Worm (Caenorhabditis elegans): ENCODE measurements around the gene Y54F10BM.6.

The Y54F10BM.6 gene

ce11 chrIII:2281975-2282957 is 19.2 kb downstream of the Y54F10BM.6 start, which contains the start of gene Y54F10BM.3:
TSS of gene Y54F10BM.3 (plus strand) at chrIII:2282025.
- TF ChIP-seq R02D3.7 (tag; optimal IDR thresholded peaks at IDR 0.05): no peak
- peak; percentile 98 for TF ChIP-seq ceh-28 (tag; optimal IDR thresholded peaks at IDR 0.05)
- TF ChIP-seq pqm-1 (tag; optimal IDR thresholded peaks at IDR 0.05): no peak
- TF ChIP-seq nhr-12 (tag; optimal IDR thresholded peaks at IDR 0.05): no peak
- TF ChIP-seq nhr-25 (tag; optimal IDR thresholded peaks at IDR 0.05): no peak

- TF ChIP-seq ceh-28 (tag; optimal IDR thresholded peaks at IDR 0.05) (peak; percentile 97), mml-1 (tag; optimal IDR thresholded peaks at IDR 0.05) (no peak)
Observed at ce11 chrIII:2283341-2283847, 20.4 kb downstream of the Y54F10BM.6 start.

- no peak for TF ChIP-seq eor-1 (tag; optimal IDR thresholded peaks at IDR 0.05)
- TF ChIP-seq zag-1 (tag; optimal IDR thresholded peaks at IDR 0.05): no peak
- TF ChIP-seq nhr-11 (tag; optimal IDR thresholded peaks at IDR 0.05): no peak
- no peak for TF ChIP-seq fkh-10 (GFP tag; optimal IDR thresholded peaks at IDR 0.05)
- no peak for TF ChIP-seq daf-12 (tag; optimal IDR thresholded peaks at IDR 0.05)
- no peak for TF ChIP-seq mml-1 (tag; optimal IDR thresholded peaks at IDR 0.05)
- TF ChIP-seq ceh-28 (tag; optimal IDR thresholded peaks at IDR 0.05): no peak
- no peak for TF ChIP-seq nhr-25 (tag; optimal IDR thresholded peaks at IDR 0.05)
- TF ChIP-seq pha-4 (tag; optimal IDR thresholded peaks at IDR 0.05): no peak
- TF ChIP-seq hmg-11 (tag; optimal IDR thresholded peaks at IDR 0.05): no peak
- no peak for TF ChIP-seq ztf-4 (tag; optimal IDR thresholded peaks at IDR 0.05)
- TF ChIP-seq snpc-4 (tag; optimal IDR thresholded peaks at IDR 0.05): no peak
- TF ChIP-seq lin-39 (tag; optimal IDR thresholded peaks at IDR 0.05): no peak
- TF ChIP-seq pqm-1 (tag; optimal IDR thresholded peaks at IDR 0.05): no peak
- no peak for TF ChIP-seq fkh-2 (tag; optimal IDR thresholded peaks at IDR 0.05)
- TF ChIP-seq lsy-12 (tag; optimal IDR thresholded peaks at IDR 0.05): no peak
Observed at ce11 chrIII:2288261-2288660, 25.2 kb downstream of the Y54F10BM.6 start.

DNA sequence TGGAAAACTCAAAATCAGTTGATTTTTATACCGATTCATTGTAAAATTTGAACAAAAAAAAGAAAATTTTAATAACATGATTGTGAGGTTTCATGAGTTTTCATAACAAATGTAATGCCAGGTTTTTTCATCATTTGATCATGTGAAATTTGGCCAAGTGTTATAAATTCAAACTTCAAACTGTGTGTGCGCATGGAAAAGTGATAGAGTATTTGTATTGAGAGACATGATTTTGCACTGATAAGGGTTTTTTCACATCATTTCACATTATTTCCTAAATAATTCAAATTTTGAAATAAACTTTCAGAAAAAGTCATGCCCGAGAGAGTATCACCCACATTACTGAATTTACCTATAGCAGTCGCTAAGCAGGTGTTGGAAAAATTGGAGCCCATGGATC is 28.1 kb downstream of the Y54F10BM.6 start, which contains the start of gene fbxa-219:
Gene fbxa-219, plus strand, starts transcription at position 277 of the 400 bp plus-strand sequence.
- TF ChIP-seq pqm-1 (tag; optimal IDR thresholded peaks at IDR 0.05) (peak; percentile 41), nhr-237 (tag; optimal IDR thresholded peaks at IDR 0.05) (no peak), fkh-10 (GFP tag; optimal IDR thresholded peaks at IDR 0.05) (no peak), elt-2 (tag; optimal IDR thresholded peaks at IDR 0.05) (peak; percentile 59), unc-39 (tag; optimal IDR thresholded peaks at IDR 0.05) (no peak), elt-1 (tag; optimal IDR thresholded peaks at IDR 0.05) (no peak)

DNA sequence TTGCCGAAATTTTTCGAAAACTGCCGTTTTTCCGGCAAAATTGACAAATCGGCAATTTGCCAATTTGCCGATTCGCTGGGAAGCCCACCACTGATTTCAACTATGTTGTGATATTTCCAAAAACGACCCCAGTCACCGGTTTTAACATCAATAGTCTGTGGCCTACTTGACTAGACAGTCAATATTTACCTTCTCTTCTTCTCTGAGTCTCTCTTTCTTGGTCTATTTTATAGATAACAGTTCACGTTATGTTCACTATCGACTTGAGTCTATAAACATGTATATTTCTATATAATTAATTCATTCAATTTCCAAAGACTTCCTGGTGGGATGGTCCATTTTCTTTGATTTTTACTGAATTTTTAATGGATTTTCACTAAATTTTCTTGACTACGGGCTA is 31.7 kb downstream of the Y54F10BM.6 start:
- TF ChIP-seq egl-27 (tag; optimal IDR thresholded peaks at IDR 0.05) (no peak), pha-4 (tag; optimal IDR thresholded peaks at IDR 0.05) (peak; percentile 99), nhr-76 (tag; optimal IDR thresholded peaks at IDR 0.05) (no peak), elt-2 (tag; optimal IDR thresholded peaks at IDR 0.05) (peak; percentile 64), skn-1 (tag; optimal IDR thresholded peaks at IDR 0.05) (no peak), nhr-23 (tag; optimal IDR thresholded peaks at IDR 0.05) (no peak), pqm-1 (tag; optimal IDR thresholded peaks at IDR 0.05) (peak; percentile 69)

DNA sequence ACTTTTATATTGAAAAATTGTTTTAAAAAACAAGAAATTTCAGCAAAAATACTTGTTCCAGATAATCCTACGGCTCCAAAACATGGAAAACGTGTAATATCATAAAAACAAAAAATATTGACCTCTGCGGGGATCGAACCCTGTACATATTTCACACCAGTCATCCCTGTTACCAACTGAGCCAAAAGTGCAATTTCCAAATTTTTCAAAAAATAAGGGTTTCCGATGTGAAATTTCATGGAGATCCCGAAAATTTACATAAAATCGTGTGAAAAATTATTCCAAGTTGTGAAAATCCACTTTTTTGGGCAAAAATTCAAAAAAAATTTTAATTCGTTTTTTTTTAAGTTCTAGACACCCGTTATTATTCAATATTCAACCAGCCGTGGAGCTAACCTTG is 41.1 kb downstream of the Y54F10BM.6 start:
- no peak for TF ChIP-seq nhr-67 (tag; optimal IDR thresholded peaks at IDR 0.05)
- no peak for TF ChIP-seq nhr-23 (tag; optimal IDR thresholded peaks at IDR 0.05)
- TF ChIP-seq R02D3.7 (tag; optimal IDR thresholded peaks at IDR 0.05): no peak
- TF ChIP-seq nhr-28 (tag; optimal IDR thresholded peaks at IDR 0.05): no peak
- no peak for TF ChIP-seq tbx-2 (tag; optimal IDR thresholded peaks at IDR 0.05)
- TF ChIP-seq nhr-12 (tag; optimal IDR thresholded peaks at IDR 0.05): no peak
- TF ChIP-seq nhr-77 (tag; optimal IDR thresholded peaks at IDR 0.05): no peak
- TF ChIP-seq elt-2 (tag; optimal IDR thresholded peaks at IDR 0.05): no peak
- no peak for TF ChIP-seq ceh-9 (tag; optimal IDR thresholded peaks at IDR 0.05)
- TF ChIP-seq mml-1 (tag; optimal IDR thresholded peaks at IDR 0.05): no peak
- no peak for TF ChIP-seq daf-12 (tag; optimal IDR thresholded peaks at IDR 0.05)
- TF ChIP-seq fkh-10 (GFP tag; optimal IDR thresholded peaks at IDR 0.05): no peak
- no peak for TF ChIP-seq jun-1 (tag; optimal IDR thresholded peaks at IDR 0.05)
- TF ChIP-seq zag-1 (tag; optimal IDR thresholded peaks at IDR 0.05): no peak
- TF ChIP-seq sea-2 (GFP tag; optimal IDR thresholded peaks at IDR 0.05): no peak
- TF ChIP-seq fkh-2 (tag; optimal IDR thresholded peaks at IDR 0.05): no peak
